Fruit fly (Drosophila melanogaster): ENCODE measurements around the gene Poxm.

Gene Poxm

dm6 chr3R:8308515-8308959 is 25.1 kb downstream of the Poxm start, which contains the start of gene tex (continued):
- TF ChIP-seq Awh (GFP tag; IDR thresholded peaks at IDR 0.05) (peak; percentile 88), hbn (GFP tag; IDR thresholded peaks at IDR 0.05; ENCODE audit: partially characterized antibody) (peak; percentile 28; the same call in 1 of the 2 replicates), CG8478 (optimal IDR thresholded peaks at IDR 0.05) (no peak), gro (GFP tag; optimal IDR thresholded peaks at IDR 0.05) (no peak), nmo (GFP tag; optimal IDR thresholded peaks at IDR 0.05) (peak; percentile 55), sr (GFP tag; IDR thresholded peaks at IDR 0.05) (0 out of 3 replicates have a peak, but pooled peaks have one; percentile 12), shn (GFP tag; optimal IDR thresholded peaks at IDR 0.05) (no peak), CG8944 (GFP tag; optimal IDR thresholded peaks at IDR 0.05) (no peak), CG15269 (tag; optimal IDR thresholded peaks at IDR 0.05) (no peak), CG16813 (GFP tag; IDR thresholded peaks at IDR 0.05; ENCODE audit: partially characterized antibody) (0 out of 3 replicates have a peak, but pooled peaks have one; percentile 31), TFAM (GFP tag; optimal IDR thresholded peaks at IDR 0.05) (no peak), CG3281 (GFP tag; optimal IDR thresholded peaks at IDR 0.05) (no peak), gcm2 (GFP tag; optimal IDR thresholded peaks at IDR 0.05) (no peak), Hmx (GFP tag; optimal IDR thresholded peaks at IDR 0.05) (no peak), CG6683 (GFP tag; optimal IDR thresholded peaks at IDR 0.05) (no peak), CG4328 (GFP tag; optimal IDR thresholded peaks at IDR 0.05) (no peak), stc (GFP tag; IDR thresholded peaks at IDR 0.05) (no peak), CG14965 (GFP tag; optimal IDR thresholded peaks at IDR 0.05; ENCODE audit: borderline replicate concordance) (no peak), CG11085 (GFP tag; IDR thresholded peaks at IDR 0.05) (no peak), gt (GFP tag; IDR thresholded peaks at IDR 0.05) (no peak), Hr3 (GFP tag; optimal IDR thresholded peaks at IDR 0.05) (no peak), CG30403 (GFP tag; optimal IDR thresholded peaks at IDR 0.05) (no peak), Sry-δ (GFP tag; optimal IDR thresholded peaks at IDR 0.05) (peak; percentile 66), Myb (GFP tag; optimal IDR thresholded peaks at IDR 0.05) (peak; percentile 59), CG6175 (GFP tag; IDR thresholded peaks at IDR 0.05) (no peak), Oaz (GFP tag; IDR thresholded peaks at IDR 0.05) (no peak), vfl (GFP tag; optimal IDR thresholded peaks at IDR 0.05) (no peak), CG2678 (tag; optimal IDR thresholded peaks at IDR 0.05) (no peak), z (GFP tag; IDR thresholded peaks at IDR 0.05) (no peak), dysf (GFP tag; IDR thresholded peaks at IDR 0.05) (no peak), ERR (GFP tag; optimal IDR thresholded peaks at IDR 0.05) (no peak), az2 (GFP tag; optimal IDR thresholded peaks at IDR 0.05) (no peak), Med (GFP tag) (peak; percentile 84), sens-2 (GFP tag; IDR thresholded peaks at IDR 0.05) (no peak), peb (GFP tag; IDR thresholded peaks at IDR 0.05) (no peak), cas (GFP tag; IDR thresholded peaks at IDR 0.05) (no peak), zfh1 (GFP tag; IDR thresholded peaks at IDR 0.05) (no peak), sc (optimal IDR thresholded peaks at IDR 0.05) (no peak), sc (GFP tag; optimal IDR thresholded peaks at IDR 0.05) (peak; percentile 15), CG7357 (GFP tag; IDR thresholded peaks at IDR 0.05) (no peak), Hr39 (optimal IDR thresholded peaks at IDR 0.05) (no peak), sisA (GFP tag; IDR thresholded peaks at IDR 0.05) (no peak), Six4 (GFP tag; optimal IDR thresholded peaks at IDR 0.05) (peak; percentile 22), CG7786 (GFP tag; optimal IDR thresholded peaks at IDR 0.05) (no peak), gcm (GFP tag; optimal IDR thresholded peaks at IDR 0.05) (peak; percentile 57), jing (GFP tag; optimal IDR thresholded peaks at IDR 0.05) (no peak), gfzf (GFP tag; optimal IDR thresholded peaks at IDR 0.05) (peak; percentile 95), ftz-f1 (GFP tag; optimal IDR thresholded peaks at IDR 0.05) (no peak), CG8765 (GFP tag; IDR thresholded peaks at IDR 0.05) (no peak), HLH3B (GFP tag; IDR thresholded peaks at IDR 0.05) (no peak), phol (tag; optimal IDR thresholded peaks at IDR 0.05) (peak; percentile 22), Atf3 (GFP tag; optimal IDR thresholded peaks at IDR 0.05) (no peak), klu (GFP tag; IDR thresholded peaks at IDR 0.05) (no peak), sug (tag; optimal IDR thresholded peaks at IDR 0.05) (no peak)
